In the genomic region with DNA sequence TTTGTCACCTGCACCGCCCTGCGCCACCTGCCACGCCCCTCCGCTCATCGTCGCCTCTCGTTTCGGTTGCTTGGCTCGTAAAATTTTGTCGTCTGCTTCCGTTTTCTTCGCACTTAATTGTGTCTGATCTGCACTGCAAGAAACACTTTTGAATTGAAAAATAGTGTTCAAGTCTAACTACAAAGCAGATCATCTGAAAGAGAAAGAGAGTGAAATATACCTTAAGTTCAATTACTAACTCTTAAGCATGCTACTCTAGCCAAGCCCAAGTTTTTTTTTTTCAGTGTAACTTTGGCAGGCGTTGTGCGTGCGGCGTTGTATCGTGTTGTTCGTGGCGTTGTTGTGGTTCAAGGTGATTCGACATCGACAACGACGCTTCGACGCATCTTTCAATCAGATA, we compare ENCODE assay signal across 5 fruit fly cellular contexts.
TF ChIP-seq lines count a peak whose summit lies in the region.

No protein-coding gene starts in this region.

TF ChIP-seq in whole organism, adult, 20 proteins besides CTCF, POLR2A, EP300 and RAD21 (continued from another document):
- TF ChIP-seq cnc (optimal IDR thresholded peaks at IDR 0.05; lab: Kevin White, UChicago) (no peak), toe (GFP tag; optimal IDR thresholded peaks at IDR 0.05; lab: Kevin White, UChicago) (peak; percentile 37)

TF ChIP-seq in whole organism, embryonic, 481 proteins besides CTCF, POLR2A, EP300 and RAD21 (continued from another document and continues in another):
- TF ChIP-seq so (GFP tag; IDR thresholded peaks at IDR 0.05; lab: Robert Waterston, UW): peak; percentile 93
- no peak for TF ChIP-seq pita (GFP tag; optimal IDR thresholded peaks at IDR 0.05; lab: Kevin White, UChicago)
- TF ChIP-seq Usf (GFP tag; optimal IDR thresholded peaks at IDR 0.05; lab: Kevin White, UChicago): peak; percentile 54
- TF ChIP-seq ssp (GFP tag; IDR thresholded peaks at IDR 0.05; lab: Robert Waterston, UW): peak; percentile 76
- TF ChIP-seq pan (optimal IDR thresholded peaks at IDR 0.05; lab: Kevin White, UChicago): no peak
- peak in 1 of 2 experiments; percentile 94 for TF ChIP-seq pan (GFP tag; optimal IDR thresholded peaks at IDR 0.05 in 1 of 2, IDR thresholded peaks at IDR 0.05 in 1 of 2)
- TF ChIP-seq CG1792 (GFP tag; optimal IDR thresholded peaks at IDR 0.05; lab: Kevin White, UChicago): peak; percentile 92
- TF ChIP-seq CG1647 (GFP tag; optimal IDR thresholded peaks at IDR 0.05; lab: Kevin White, UChicago): peak; percentile 92
- TF ChIP-seq sob (GFP tag; IDR thresholded peaks at IDR 0.05; lab: Robert Waterston, UW): peak; percentile 96
- TF ChIP-seq fd3F (GFP tag; optimal IDR thresholded peaks at IDR 0.05; lab: Kevin White, UChicago): peak; percentile 93
- TF ChIP-seq GATAe (GFP tag; conservative IDR thresholded peaks at IDR 0.05; lab: Robert Waterston, UW): peak; percentile 37; the same call in 1 of the 2 replicates
- TF ChIP-seq gsb-n (tag; optimal IDR thresholded peaks at IDR 0.05; lab: Kevin White, UChicago): peak; percentile 81
- peak; percentile 87 for TF ChIP-seq al (GFP tag; IDR thresholded peaks at IDR 0.05; lab: Robert Waterston, UW)
- TF ChIP-seq ewg (GFP tag; optimal IDR thresholded peaks at IDR 0.05; lab: Kevin White, UChicago): peak; percentile 80
- peak; percentile 66 for TF ChIP-seq Sry-δ (GFP tag; optimal IDR thresholded peaks at IDR 0.05; lab: Kevin White, UChicago)
- TF ChIP-seq bsh (GFP tag; optimal IDR thresholded peaks at IDR 0.05; lab: Kevin White, UChicago): peak; percentile 13 to 93
- peak; percentile 69 for TF ChIP-seq sd (tag; optimal IDR thresholded peaks at IDR 0.05; lab: Kevin White, UChicago)
- peak; percentile 99 for TF ChIP-seq Med (GFP tag; lab: Kevin White, UChicago)
- peak; percentile 87 for TF ChIP-seq CG15514 (GFP tag; optimal IDR thresholded peaks at IDR 0.05; lab: Kevin White, UChicago)
- TF ChIP-seq CG11456 (GFP tag; IDR thresholded peaks at IDR 0.05; lab: Robert Waterston, UW): peak; percentile 93
- peak; percentile 81 for TF ChIP-seq Lim3 (GFP tag; IDR thresholded peaks at IDR 0.05; lab: Robert Waterston, UW)
- TF ChIP-seq otp (GFP tag; IDR thresholded peaks at IDR 0.05; lab: Robert Waterston, UW): peak; percentile 90
- TF ChIP-seq CG17385 (GFP tag; optimal IDR thresholded peaks at IDR 0.05; lab: Kevin White, UChicago): peak; percentile 86
- TF ChIP-seq CG7271 (tag; optimal IDR thresholded peaks at IDR 0.05; lab: Kevin White, UChicago): no peak
- peak; percentile 21 for TF ChIP-seq grn (GFP tag; optimal IDR thresholded peaks at IDR 0.05; lab: Kevin White, UChicago)
- TF ChIP-seq hbn (GFP tag; IDR thresholded peaks at IDR 0.05; lab: Robert Waterston, UW; ENCODE audit: partially characterized antibody): no peak
- TF ChIP-seq Asciz (GFP tag; optimal IDR thresholded peaks at IDR 0.05; lab: Kevin White, UChicago): peak; percentile 92
- TF ChIP-seq tin (GFP tag; optimal IDR thresholded peaks at IDR 0.05; lab: Kevin White, UChicago): peak; percentile 94
- peak; percentile 89 for TF ChIP-seq schlank (tag; optimal IDR thresholded peaks at IDR 0.05; lab: Kevin White, UChicago)
- TF ChIP-seq CG2202 (tag; optimal IDR thresholded peaks at IDR 0.05; lab: Kevin White, UChicago): peak; percentile 62
- peak in 1 of 2 experiments; percentile 89 for TF ChIP-seq Eip74EF (GFP tag; optimal IDR thresholded peaks at IDR 0.05; lab: Kevin White, UChicago)

TF ChIP-seq in whole organism, prepupa, 60 proteins besides CTCF, POLR2A, EP300 and RAD21 (continued from another document and continues in another):
- TF ChIP-seq CG7368 (GFP tag; optimal IDR thresholded peaks at IDR 0.05; lab: Kevin White, UChicago): peak; percentile 50
- TF ChIP-seq topi (GFP tag; optimal IDR thresholded peaks at IDR 0.05; lab: Kevin White, UChicago): peak; percentile 56
- TF ChIP-seq OdsH (GFP tag; optimal IDR thresholded peaks at IDR 0.05; lab: Kevin White, UChicago): peak; percentile 69
- TF ChIP-seq lz (GFP tag; optimal IDR thresholded peaks at IDR 0.05; lab: Kevin White, UChicago): peak; percentile 64
- TF ChIP-seq fd59A (GFP tag; optimal IDR thresholded peaks at IDR 0.05; lab: Kevin White, UChicago): peak; percentile 24
- peak; percentile 66 for TF ChIP-seq net (GFP tag; optimal IDR thresholded peaks at IDR 0.05; lab: Kevin White, UChicago)
- peak; percentile 52 for TF ChIP-seq Smox (GFP tag; optimal IDR thresholded peaks at IDR 0.05; lab: Kevin White, UChicago)
- peak; percentile 22 for TF ChIP-seq CG8319 (GFP tag; optimal IDR thresholded peaks at IDR 0.05; lab: Kevin White, UChicago)
- TF ChIP-seq acj6 (GFP tag; optimal IDR thresholded peaks at IDR 0.05; lab: Kevin White, UChicago): peak; percentile 47
- peak; percentile 37 for TF ChIP-seq spab (GFP tag; optimal IDR thresholded peaks at IDR 0.05; lab: Kevin White, UChicago)
- TF ChIP-seq CG8632 (GFP tag; optimal IDR thresholded peaks at IDR 0.05; lab: Kevin White, UChicago): peak; percentile 24
- TF ChIP-seq Gug (GFP tag; IDR thresholded peaks at IDR 0.05; lab: Robert Waterston, UW): peak; percentile 79
- peak; percentile 76 for TF ChIP-seq Hr39 (GFP tag; optimal IDR thresholded peaks at IDR 0.05; lab: Kevin White, UChicago)
- peak; percentile 70 for TF ChIP-seq CG8119 (GFP tag; IDR thresholded peaks at IDR 0.05; lab: Robert Waterston, UW)
- no peak for TF ChIP-seq dsx (GFP tag; optimal IDR thresholded peaks at IDR 0.05; lab: Kevin White, UChicago; ENCODE audit: poor library complexity, severe bottlenecking)
- peak; percentile 74 for TF ChIP-seq CG3919 (GFP tag; optimal IDR thresholded peaks at IDR 0.05; lab: Kevin White, UChicago)
- TF ChIP-seq ss (GFP tag; optimal IDR thresholded peaks at IDR 0.05; lab: Kevin White, UChicago): no peak
- TF ChIP-seq Eip78C (GFP tag; lab: Kevin White, UChicago): peak; percentile 78
- peak; percentile 68 for TF ChIP-seq CG31627 (GFP tag; optimal IDR thresholded peaks at IDR 0.05; lab: Kevin White, UChicago)
- TF ChIP-seq CG6163 (GFP tag; IDR thresholded peaks at IDR 0.05; lab: Robert Waterston, UW): peak; percentile 84
- TF ChIP-seq CG4318 (GFP tag; optimal IDR thresholded peaks at IDR 0.05; lab: Kevin White, UChicago): peak; percentile 46
- peak; percentile 22 for TF ChIP-seq Ets21C (GFP tag; optimal IDR thresholded peaks at IDR 0.05; lab: Kevin White, UChicago)
- TF ChIP-seq dac (GFP tag; optimal IDR thresholded peaks at IDR 0.05; lab: Kevin White, UChicago): peak; percentile 40
- TF ChIP-seq pdm3 (GFP tag; optimal IDR thresholded peaks at IDR 0.05; lab: Kevin White, UChicago): peak; percentile 71
- TF ChIP-seq vri (GFP tag; optimal IDR thresholded peaks at IDR 0.05; lab: Kevin White, UChicago): no peak
- no peak for TF ChIP-seq fd85E (GFP tag; optimal IDR thresholded peaks at IDR 0.05; lab: Kevin White, UChicago)
- TF ChIP-seq Sox15 (GFP tag; optimal IDR thresholded peaks at IDR 0.05; lab: Kevin White, UChicago): peak; percentile 46
- TF ChIP-seq salr (GFP tag; optimal IDR thresholded peaks at IDR 0.05; lab: Kevin White, UChicago): peak; percentile 33 to 55
- TF ChIP-seq CG6276 (GFP tag; optimal IDR thresholded peaks at IDR 0.05; lab: Kevin White, UChicago): peak; percentile 55
- peak; percentile 10 for TF ChIP-seq Blimp-1 (GFP tag; optimal IDR thresholded peaks at IDR 0.05; lab: Kevin White, UChicago)
- peak; percentile 55 for TF ChIP-seq CG10631 (GFP tag; optimal IDR thresholded peaks at IDR 0.05; lab: Kevin White, UChicago)
- TF ChIP-seq Eip93F (GFP tag; optimal IDR thresholded peaks at IDR 0.05; lab: Kevin White, UChicago): no peak
- TF ChIP-seq svp (GFP tag; lab: Kevin White, UChicago): peak; percentile 69

TF ChIP-seq in whole organism, pupa, 21 proteins besides CTCF, POLR2A, EP300 and RAD21 (continued from another document):
- TF ChIP-seq CG12605 (GFP tag; IDR thresholded peaks at IDR 0.05; lab: Robert Waterston, UW): peak; percentile 54

TF ChIP-seq in whole organism, wandering third instar larva, 38 proteins besides CTCF, POLR2A, EP300 and RAD21 (continued from another document):
- TF ChIP-seq Rel (GFP tag; optimal IDR thresholded peaks at IDR 0.05; lab: Kevin White, UChicago) (no peak), Rel (tag; optimal IDR thresholded peaks at IDR 0.05; lab: Kevin White, UChicago) (no peak), ey (GFP tag; optimal IDR thresholded peaks at IDR 0.05; lab: Kevin White, UChicago) (peak; percentile 61), h (GFP tag; optimal IDR thresholded peaks at IDR 0.05; lab: Kevin White, UChicago) (peak; percentile 62), Myc (optimal IDR thresholded peaks at IDR 0.05; lab: Kevin White, UChicago) (no peak), dsf (GFP tag; optimal IDR thresholded peaks at IDR 0.05; lab: Kevin White, UChicago; ENCODE audit: borderline replicate concordance) (no peak), Hr83 (GFP tag; optimal IDR thresholded peaks at IDR 0.05; lab: Kevin White, UChicago; ENCODE audit: poor library complexity, severe bottlenecking) (no peak), psq (GFP tag; optimal IDR thresholded peaks at IDR 0.05; lab: Kevin White, UChicago) (peak; percentile 1), rgr (GFP tag; optimal IDR thresholded peaks at IDR 0.05; lab: Kevin White, UChicago) (peak; percentile 60), Hnf4 (GFP tag; optimal IDR thresholded peaks at IDR 0.05; lab: Kevin White, UChicago) (peak; percentile 40), sage (GFP tag; optimal IDR thresholded peaks at IDR 0.05; lab: Kevin White, UChicago) (no peak), CrebA (GFP tag; optimal IDR thresholded peaks at IDR 0.05; lab: Kevin White, UChicago; ENCODE audit: borderline replicate concordance) (no peak)
